Worm (Caenorhabditis elegans): ENCODE measurements around the gene tcl-2.
A peak's percentile ranks its signal among the peaks of the same experiment; 100 is the strongest.

The tcl-2 gene

ce11 chrIV:178696-179095 lies at the start of gene tcl-2:
Gene tcl-2 (plus strand): TSS chrIV:179083.
- TF ChIP-seq mec-3 (tag; optimal IDR thresholded peaks at IDR 0.05; ENCODE audit: borderline replicate concordance): no peak
- TF ChIP-seq npax-4 (tag; optimal IDR thresholded peaks at IDR 0.05): no peak
- no peak for TF ChIP-seq dmd-4 (tag; optimal IDR thresholded peaks at IDR 0.05; ENCODE audit: borderline replicate concordance)
- TF ChIP-seq unc-55 (GFP tag; optimal IDR thresholded peaks at IDR 0.05): peak; percentile 18
- no peak for TF ChIP-seq ref-2 (tag; optimal IDR thresholded peaks at IDR 0.05)
- TF ChIP-seq elt-2 (tag; optimal IDR thresholded peaks at IDR 0.05): no peak
- no peak for TF ChIP-seq C38D4.7 (GFP tag; optimal IDR thresholded peaks at IDR 0.05)
- no peak for TF ChIP-seq che-1 (tag; optimal IDR thresholded peaks at IDR 0.05)
- TF ChIP-seq ceh-19 (GFP tag; optimal IDR thresholded peaks at IDR 0.05): no peak

ce11 chrIV:130150-130549 lies 48.7 kb upstream of the tcl-2 start:
- TF ChIP-seq odd-2 (tag; optimal IDR thresholded peaks at IDR 0.05) (no peak), hlh-15 (tag; optimal IDR thresholded peaks at IDR 0.05) (no peak), pag-3 (tag; optimal IDR thresholded peaks at IDR 0.05; ENCODE audit: borderline replicate concordance) (no peak), mec-3 (tag; optimal IDR thresholded peaks at IDR 0.05; ENCODE audit: borderline replicate concordance) (no peak), zip-5 (tag; optimal IDR thresholded peaks at IDR 0.05) (no peak), tbx-2 (tag; optimal IDR thresholded peaks at IDR 0.05) (no peak), nhr-232 (tag; optimal IDR thresholded peaks at IDR 0.05) (no peak), ama-1 (optimal IDR thresholded peaks at IDR 0.05) (no peak), sdc-2 (tag; optimal IDR thresholded peaks at IDR 0.05) (no peak), npax-4 (tag; optimal IDR thresholded peaks at IDR 0.05) (no peak), unc-86 (tag; optimal IDR thresholded peaks at IDR 0.05) (no peak), pax-1 (tag; optimal IDR thresholded peaks at IDR 0.05) (no peak), ceh-22 (tag; optimal IDR thresholded peaks at IDR 0.05) (no peak), K09A11.1 (tag; optimal IDR thresholded peaks at IDR 0.05; ENCODE audit: insufficient read depth) (no peak), gmeb-2 (tag; optimal IDR thresholded peaks at IDR 0.05) (no peak), unc-42 (tag; optimal IDR thresholded peaks at IDR 0.05) (no peak)

- peak; percentile 3 for TF ChIP-seq madf-2 (tag; optimal IDR thresholded peaks at IDR 0.05)
- TF ChIP-seq eyg-1 (tag; optimal IDR thresholded peaks at IDR 0.05): no peak
- TF ChIP-seq unc-42 (tag; optimal IDR thresholded peaks at IDR 0.05): peak; percentile 5
- no peak for TF ChIP-seq unc-86 (tag; optimal IDR thresholded peaks at IDR 0.05)
- peak; percentile 6 for TF ChIP-seq tbx-2 (tag; optimal IDR thresholded peaks at IDR 0.05)
Measured at ce11 chrIV:132095-132494, 46.8 kb upstream of the tcl-2 start, which contains the start of gene daf-1. Gene daf-1 (plus strand): TSS chrIV:132416.

ce11 chrIV:133968-134367 lies 44.9 kb upstream of the tcl-2 start:
- TF ChIP-seq nfya-1 (tag; optimal IDR thresholded peaks at IDR 0.05): no peak
- TF ChIP-seq ceh-9 (tag; optimal IDR thresholded peaks at IDR 0.05): no peak
- TF ChIP-seq ceh-14 (tag; optimal IDR thresholded peaks at IDR 0.05): no peak
- TF ChIP-seq zip-5 (tag; optimal IDR thresholded peaks at IDR 0.05): no peak
- TF ChIP-seq ceh-34 (tag; optimal IDR thresholded peaks at IDR 0.05): no peak
- no peak for TF ChIP-seq pha-4 (tag; optimal IDR thresholded peaks at IDR 0.05)
- TF ChIP-seq T23F11.4 (GFP tag; optimal IDR thresholded peaks at IDR 0.05): no peak
- no peak for TF ChIP-seq ahr-1 (tag; optimal IDR thresholded peaks at IDR 0.05)
- no peak for TF ChIP-seq C38D4.7 (GFP tag; optimal IDR thresholded peaks at IDR 0.05)
- no peak for TF ChIP-seq dve-1 (tag; optimal IDR thresholded peaks at IDR 0.05)
- no peak for TF ChIP-seq sox-2 (GFP tag; IDR thresholded peaks at IDR 0.05)

ce11 chrIV:139652-140051 lies 39.2 kb upstream of the tcl-2 start:
- TF ChIP-seq mec-3 (tag; optimal IDR thresholded peaks at IDR 0.05; ENCODE audit: borderline replicate concordance): peak; percentile 37
- TF ChIP-seq ceh-9 (tag; optimal IDR thresholded peaks at IDR 0.05): no peak

Measured in whole organism, late embryonic.